Worm (Caenorhabditis elegans) whole organism, early embryonic: Measurements from ENCODE around the gene D1046.18.

Experiments
- B0310.2 ChIP-seq: sonication (generic microtip); optimal IDR thresholded peaks from 2 replicates; lab custom pipeline; 2016; ENCODE audit warnings: mild to moderate bottlenecking, missing genetic modification characterization, missing compliant biosample characterization
- F13C5.2 ChIP-seq: sonication (generic microtip); optimal IDR thresholded peaks from 2 replicates; lab custom pipeline; 2017; ENCODE audit warnings: mild to moderate bottlenecking, missing genetic modification characterization, inconsistent platforms, missing compliant biosample characterization
- ama-1 ChIP-seq: fragments of 150-350 bp; optimal IDR thresholded peaks from 2 replicates; lab custom pipeline; 2014
- ets-7 ChIP-seq: sonication (generic microtip); optimal IDR thresholded peaks from 2 replicates; lab custom pipeline; 2016; ENCODE audit warnings: missing genotype, missing genetic modification characterization, missing compliant biosample characterization
- flt-1 ChIP-seq: fragments of 200-800 bp; sonication (Bioruptor generic); IDR thresholded peaks from 2 replicates; pipeline ENCODE4 v1.3.6; 2022; ENCODE audit warnings: missing genetic modification characterization, missing compliant biosample characterization
- hmbx-1 ChIP-seq: sonication (generic microtip); optimal IDR thresholded peaks from 2 replicates; lab custom pipeline; 2016; ENCODE audit warnings: mild to moderate bottlenecking, missing genetic modification characterization, missing compliant biosample characterization
- hnd-1 ChIP-seq: sonication (generic microtip); optimal IDR thresholded peaks from 2 replicates; lab custom pipeline; 2016; ENCODE audit warnings: missing genetic modification characterization, missing compliant biosample characterization
- pes-1 ChIP-seq: fragments of 200-800 bp; sonication (Bioruptor generic); IDR thresholded peaks from 2 replicates; pipeline ENCODE4 v1.3.6; 2022; ENCODE audit warnings: missing genetic modification reagents, missing genetic modification characterization, missing compliant biosample characterization
- tbx-11 ChIP-seq: fragments of 200-800 bp; sonication (Bioruptor generic); IDR thresholded peaks from 2 replicates; pipeline ENCODE4 v1.3.6; 2022; ENCODE audit warnings: missing genetic modification characterization, missing compliant biosample characterization
- tbx-37 ChIP-seq: fragments of 200-800 bp; sonication (Bioruptor generic); conservative IDR thresholded peaks from 2 replicates; pipeline ENCODE4 v1.3.6; 2022; ENCODE audit warnings: missing genetic modification reagents, missing genetic modification characterization, missing compliant biosample characterization
- tra-4 ChIP-seq: sonication (generic microtip); optimal IDR thresholded peaks from 2 replicates; lab custom pipeline; 2017; ENCODE audit warnings: missing genetic modification characterization, missing compliant biosample characterization

DNA sequence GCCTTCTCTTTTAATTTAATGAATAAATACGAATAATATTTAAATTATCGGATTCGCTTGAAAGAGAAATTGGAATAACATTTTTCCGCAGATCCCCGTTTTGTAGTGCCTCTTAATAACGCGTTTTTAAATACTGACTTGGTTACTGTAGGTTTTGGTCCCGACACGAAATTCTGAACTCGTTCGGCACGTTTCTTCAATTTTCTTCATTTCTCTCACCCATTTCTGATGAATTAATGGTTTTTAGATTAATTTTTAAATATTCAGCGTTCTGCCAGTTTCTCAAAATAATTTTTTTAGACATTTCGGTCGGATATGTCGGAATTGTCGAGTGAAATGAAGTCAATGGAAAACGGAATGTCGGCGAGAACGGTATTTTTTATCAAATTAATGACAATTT is 28.7 kb upstream of the D1046.18 start, which contains the start of gene C27B7.5:
- TF ChIP-seq tbx-11 (GFP tag; lab: Robert Waterston, UW) = no peak
- no peak for TF ChIP-seq hnd-1 (tag; lab: Kevin White, UChicago)
- TF ChIP-seq pes-1 (GFP tag; lab: Robert Waterston, UW) = no peak
- TF ChIP-seq ama-1 = no peak
- TF ChIP-seq F13C5.2 (tag; lab: Kevin White, UChicago) = no peak
- no peak for TF ChIP-seq B0310.2 (tag; lab: Kevin White, UChicago)
- TF ChIP-seq flt-1 (GFP tag; lab: Robert Waterston, UW) = no peak
- no peak for TF ChIP-seq tra-4 (tag; lab: Kevin White, UChicago)
- no peak for TF ChIP-seq ets-7
- TF ChIP-seq tbx-37 (GFP tag; lab: Robert Waterston, UW) = no peak
- TF ChIP-seq hmbx-1 (tag; lab: Kevin White, UChicago) = no peak
